Fruit fly (Drosophila melanogaster): Measurements from ENCODE around the gene CG42458.

The CG42458 gene

DNA sequence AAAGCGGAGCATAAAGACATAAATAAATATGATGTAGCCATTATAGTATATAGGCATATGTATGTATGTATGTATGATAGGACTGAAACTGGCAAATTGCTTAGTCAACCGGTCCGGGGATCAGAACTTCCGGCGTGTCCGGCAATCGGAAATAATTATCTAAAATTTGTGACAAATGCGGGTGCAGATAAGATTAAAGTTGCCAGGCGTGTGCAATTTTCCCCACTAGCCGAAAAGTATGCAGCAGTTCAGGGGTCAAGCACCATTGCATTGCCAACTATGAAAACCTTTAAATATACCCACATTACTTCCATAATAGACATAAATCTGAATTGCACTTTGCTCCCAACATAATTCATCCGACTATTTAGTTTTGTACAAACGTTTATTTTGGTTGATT lies 8.6 kb downstream of the CG42458 start:
- TF ChIP-seq Mad (GFP tag; optimal IDR thresholded peaks at IDR 0.05) (no peak), CG31441 (GFP tag; IDR thresholded peaks at IDR 0.05) (no peak), gcm (GFP tag; optimal IDR thresholded peaks at IDR 0.05) (peak; percentile 19), CG2875 (GFP tag; optimal IDR thresholded peaks at IDR 0.05) (no peak), CG17385 (GFP tag; optimal IDR thresholded peaks at IDR 0.05) (no peak), CG34422 (GFP tag; IDR thresholded peaks at IDR 0.05) (no peak), Bgb (GFP tag; IDR thresholded peaks at IDR 0.05; ENCODE audit: partially characterized antibody) (no peak), peb (GFP tag; IDR thresholded peaks at IDR 0.05) (no peak), br (optimal IDR thresholded peaks at IDR 0.05) (no peak), H15 (GFP tag; IDR thresholded peaks at IDR 0.05) (no peak), Aef1 (GFP tag; IDR thresholded peaks at IDR 0.05) (no peak), CG2199 (GFP tag; IDR thresholded peaks at IDR 0.05) (peak; percentile 60; the same call in 2 of the 3 replicates), CG8290 (GFP tag; optimal IDR thresholded peaks at IDR 0.05) (no peak), CG8290 (tag; optimal IDR thresholded peaks at IDR 0.05) (peak in 1 of 2 experiments; percentile 30), pita (GFP tag; optimal IDR thresholded peaks at IDR 0.05) (no peak), az2 (GFP tag; optimal IDR thresholded peaks at IDR 0.05) (no peak), GATAe (GFP tag; conservative IDR thresholded peaks at IDR 0.05) (peak; percentile 65), Hr3 (GFP tag; optimal IDR thresholded peaks at IDR 0.05) (no peak), dm (GFP tag; optimal IDR thresholded peaks at IDR 0.05) (no peak), CoRest (tag; optimal IDR thresholded peaks at IDR 0.05) (no peak), stwl (tag; optimal IDR thresholded peaks at IDR 0.05) (peak; percentile 15), otp (GFP tag; IDR thresholded peaks at IDR 0.05) (no peak), Gsc (GFP tag; IDR thresholded peaks at IDR 0.05) (no peak), Lhr (GFP tag; optimal IDR thresholded peaks at IDR 0.05) (no peak), ap (GFP tag; IDR thresholded peaks at IDR 0.05) (no peak), gro (GFP tag; optimal IDR thresholded peaks at IDR 0.05) (no peak), CG34376 (GFP tag; optimal IDR thresholded peaks at IDR 0.05) (no peak), z (GFP tag; IDR thresholded peaks at IDR 0.05) (no peak), chn (GFP tag; optimal IDR thresholded peaks at IDR 0.05) (no peak), chinmo (GFP tag; IDR thresholded peaks at IDR 0.05; ENCODE audit: partially characterized antibody) (0 out of 4 replicates have a peak, but pooled peaks have one; percentile 57), exex (tag; optimal IDR thresholded peaks at IDR 0.05) (peak; percentile 74), lab (GFP tag; optimal IDR thresholded peaks at IDR 0.05) (peak; percentile 64), CG7839 (tag; optimal IDR thresholded peaks at IDR 0.05) (no peak), mirr (GFP tag; optimal IDR thresholded peaks at IDR 0.05) (peak; percentile 11), croc (GFP tag; conservative IDR thresholded peaks at IDR 0.05) (no peak), CG4707 (GFP tag; optimal IDR thresholded peaks at IDR 0.05) (no peak), Xbp1 (GFP tag; optimal IDR thresholded peaks at IDR 0.05) (no peak), CG34224 (GFP tag; IDR thresholded peaks at IDR 0.05; ENCODE audit: partially characterized antibody) (no peak), grn (GFP tag; optimal IDR thresholded peaks at IDR 0.05) (peak; percentile 47), her (GFP tag; optimal IDR thresholded peaks at IDR 0.05) (no peak), Hmr (GFP tag; optimal IDR thresholded peaks at IDR 0.05) (no peak), CG13287 (GFP tag; IDR thresholded peaks at IDR 0.05; ENCODE audit: partially characterized antibody) (0 out of 2 replicates have a peak, but pooled peaks have one; percentile 7), h (optimal IDR thresholded peaks at IDR 0.05) (no peak), Usf (GFP tag; optimal IDR thresholded peaks at IDR 0.05) (no peak), sqz (GFP tag; optimal IDR thresholded peaks at IDR 0.05) (no peak)
